Fruit fly (Drosophila melanogaster) whole organism, wandering third instar larva: ENCODE data around the gene CG3104.
A peak's percentile ranks its signal among the peaks of the same experiment; 100 is the strongest.

ENCODE experiments used
- Abd-B ChIP-seq: fragments of >200 bp; optimal IDR thresholded peaks from 2 replicates; lab custom pipeline; 2017; ENCODE audit warnings: missing biosample characterization, missing genetic modification characterization
- CG32264 ChIP-seq: fragments of 200-800 bp; sonication (Bioruptor generic); optimal IDR thresholded peaks from 2 replicates; lab custom pipeline; 2016; ENCODE audit warnings: missing biosample characterization, missing genetic modification characterization
- CG9705 ChIP-seq: fragments of 200-800 bp; sonication (Bioruptor generic); optimal IDR thresholded peaks from 2 replicates; lab custom pipeline; 2018; ENCODE audit warnings: missing biosample characterization, mild to moderate bottlenecking, missing genetic modification characterization
- CrebA ChIP-seq: fragments of 200-800 bp; sonication (Bioruptor generic); optimal IDR thresholded peaks from 2 replicates; lab custom pipeline; 2016; ENCODE audit warnings: missing biosample characterization, mild to moderate bottlenecking, missing genetic modification characterization, borderline replicate concordance
- Dfd ChIP-seq: fragments of >200 bp; optimal IDR thresholded peaks from 2 replicates; lab custom pipeline; 2017; ENCODE audit warnings: missing biosample characterization, missing genetic modification characterization
- Dif ChIP-seq: fragments of 200-275, 200-300 bp; sonication (Bioruptor generic); optimal IDR thresholded peaks from 2 replicates; lab custom pipeline; 2018; ENCODE audit warnings: missing biosample characterization, missing genetic modification characterization; ENCODE audit not compliant: partially characterized antibody
- GATAd ChIP-seq: sonication (Bioruptor generic); optimal IDR thresholded peaks from 2 replicates; lab custom pipeline; 2016; ENCODE audit warnings: missing biosample characterization, missing genetic modification characterization
- HLH106 ChIP-seq: fragments of 200-800 bp; optimal IDR thresholded peaks from 3 replicates; lab custom pipeline; 2019; ENCODE audit warnings: missing biosample characterization, mild to moderate bottlenecking, missing genetic modification characterization, moderate library complexity
- Hnf4 ChIP-seq: fragments of 200-800 bp; sonication (Bioruptor generic); optimal IDR thresholded peaks from 2 replicates; lab custom pipeline; 2016; ENCODE audit warnings: missing biosample characterization, mild to moderate bottlenecking, missing genetic modification characterization
- Hr78 ChIP-seq: fragments of >200 bp; optimal IDR thresholded peaks from 2 replicates; lab custom pipeline; 2017; ENCODE audit warnings: missing biosample characterization, missing genetic modification characterization
- Hr83 ChIP-seq: fragments of 200-300 bp; sonication (Bioruptor generic); optimal IDR thresholded peaks from 2 replicates; lab custom pipeline; 2016; ENCODE audit warnings: missing biosample characterization, mild to moderate bottlenecking, missing genetic modification characterization, moderate library complexity; ENCODE audit not compliant: poor library complexity, severe bottlenecking
- Jra ChIP-seq: sonication (Bioruptor generic); optimal IDR thresholded peaks from 2 replicates; lab custom pipeline; 2016; ENCODE audit warnings: missing biosample characterization, missing genetic modification characterization
- Mio ChIP-seq: sonication (Bioruptor generic); optimal IDR thresholded peaks from 2 replicates; lab custom pipeline; 2016; ENCODE audit warnings: missing biosample characterization, missing genetic modification characterization
- Myc ChIP-seq: fragments of >200 bp; optimal IDR thresholded peaks from 2 replicates; lab custom pipeline; 2017
- N ChIP-seq: fragments of >200 bp; optimal IDR thresholded peaks from 2 replicates; lab custom pipeline; 2018; ENCODE audit warnings: missing biosample characterization, missing external identifiers, missing genetic modification characterization
- OdsH ChIP-seq: fragments of 200-800 bp; sonication (Bioruptor generic); optimal IDR thresholded peaks from 2 replicates; lab custom pipeline; 2016; ENCODE audit warnings: missing biosample characterization, mild to moderate bottlenecking, missing genetic modification characterization
- Rel ChIP-seq, 2 experiments: fragments of 200-800 bp; sonication (Bioruptor generic) in 1 of 2; optimal IDR thresholded peaks; 2 replicates in 1 of 2; 3 replicates in 1 of 2; lab custom pipeline; 2016 to 2019; ENCODE audit warnings: mild to moderate bottlenecking in 2 of 2, missing biosample characterization in 2 of 2, missing genetic modification characterization in 2 of 2, moderate library complexity in 1 of 2
- Sp1 ChIP-seq: fragments of 200-800 bp; sonication (Bioruptor generic); optimal IDR thresholded peaks from 3 replicates; lab custom pipeline; 2019; ENCODE audit warnings: missing biosample characterization, mild to moderate bottlenecking, missing genetic modification characterization, moderate library complexity
- Vsx2 ChIP-seq: fragments of 200-300, 225-300 bp; sonication (Bioruptor generic); optimal IDR thresholded peaks from 2 replicates; lab custom pipeline; 2018; ENCODE audit warnings: missing biosample characterization, missing genetic modification characterization; ENCODE audit not compliant: partially characterized antibody
- br ChIP-seq: fragments of 200-800 bp; sonication (Bioruptor generic); optimal IDR thresholded peaks from 2 replicates; lab custom pipeline; 2016; ENCODE audit warnings: missing biosample characterization, missing genetic modification characterization
- brk ChIP-seq: fragments of 200-800 bp; sonication (Bioruptor generic); optimal IDR thresholded peaks from 2 replicates; lab custom pipeline; 2016; ENCODE audit warnings: missing biosample characterization, mild to moderate bottlenecking, missing genetic modification characterization
- dl ChIP-seq, 2 experiments: fragments of 175-275, 200-275 bp in 1 of 2; fragments of 200-275 bp in 1 of 2; sonication (Bioruptor generic); optimal IDR thresholded peaks; lab custom pipeline; 2018; ENCODE audit warnings: mild to moderate bottlenecking in 2 of 2, missing biosample characterization in 2 of 2, missing genetic modification characterization in 2 of 2, moderate library complexity in 2 of 2; ENCODE audit not compliant: partially characterized antibody in 2 of 2, insufficient read depth in 1 of 2
- dmrt93B ChIP-seq: fragments of 200-800 bp; sonication (Bioruptor generic); optimal IDR thresholded peaks from 2 replicates; lab custom pipeline; 2018; ENCODE audit warnings: missing biosample characterization, mild to moderate bottlenecking, missing genetic modification characterization
- dsf ChIP-seq: sonication (Bioruptor generic); optimal IDR thresholded peaks from 2 replicates; lab custom pipeline; 2016; ENCODE audit warnings: missing biosample characterization, missing genetic modification characterization, borderline replicate concordance
- ey ChIP-seq: fragments of 200-800 bp; sonication (Bioruptor generic); optimal IDR thresholded peaks from 2 replicates; lab custom pipeline; 2016; ENCODE audit warnings: missing biosample characterization, missing genetic modification characterization
- foxo ChIP-seq, 2 experiments: fragments of 200-800 bp; sonication (Bioruptor generic); optimal IDR thresholded peaks; 2 replicates in 1 of 2; 3 replicates in 1 of 2; lab custom pipeline; 2016 to 2017; ENCODE audit warnings: missing biosample characterization in 2 of 2, missing genetic modification characterization in 2 of 2
- fru ChIP-seq: fragments of 200-800 bp; sonication (Bioruptor generic); optimal IDR thresholded peaks from 3 replicates; lab custom pipeline; 2016; ENCODE audit warnings: missing biosample characterization, mild to moderate bottlenecking, missing genetic modification characterization
- h ChIP-seq: fragments of 200-800 bp; sonication (Bioruptor generic); optimal IDR thresholded peaks from 3 replicates; lab custom pipeline; 2016; ENCODE audit warnings: missing biosample characterization, mild to moderate bottlenecking, missing genetic modification characterization
- jim ChIP-seq: fragments of 175-275, 200-325 bp; sonication (Bioruptor generic); optimal IDR thresholded peaks from 2 replicates; lab custom pipeline; 2016; ENCODE audit warnings: missing biosample characterization, mild to moderate bottlenecking, missing genetic modification characterization
- lola ChIP-seq: fragments of >200 bp; optimal IDR thresholded peaks from 2 replicates; lab custom pipeline; 2017; ENCODE audit warnings: missing biosample characterization, missing genetic modification characterization
- pan ChIP-seq: fragments of >200 bp; optimal IDR thresholded peaks from 2 replicates; lab custom pipeline; 2017
- psq ChIP-seq: fragments of 200-800 bp; sonication (Bioruptor generic); optimal IDR thresholded peaks from 3 replicates; lab custom pipeline; 2017; ENCODE audit warnings: missing biosample characterization, mild to moderate bottlenecking, missing genetic modification characterization, moderate library complexity
- rgr ChIP-seq: fragments of 200-800 bp; sonication (Bioruptor generic); optimal IDR thresholded peaks from 3 replicates; lab custom pipeline; 2016; ENCODE audit warnings: missing biosample characterization, mild to moderate bottlenecking, missing genetic modification characterization
- sage ChIP-seq: fragments of 200-800 bp; sonication (Bioruptor generic); optimal IDR thresholded peaks from 2 replicates; lab custom pipeline; 2016; ENCODE audit warnings: missing biosample characterization, mild to moderate bottlenecking, missing genetic modification characterization
- sv ChIP-seq: fragments of 200-800 bp; sonication (Bioruptor generic); optimal IDR thresholded peaks from 3 replicates; lab custom pipeline; 2016; ENCODE audit warnings: missing biosample characterization, missing genetic modification characterization
- tai ChIP-seq: sonication (Bioruptor generic); optimal IDR thresholded peaks from 2 replicates; lab custom pipeline; 2016; ENCODE audit warnings: missing biosample characterization, missing genetic modification characterization
- usp ChIP-seq: fragments of >200 bp; optimal IDR thresholded peaks from 2 replicates; lab custom pipeline; 2017; ENCODE audit warnings: missing biosample characterization, missing genetic modification characterization
- woc ChIP-seq: sonication (Bioruptor generic); optimal IDR thresholded peaks from 2 replicates; lab custom pipeline; 2016; ENCODE audit warnings: missing biosample characterization, mild to moderate bottlenecking, missing genetic modification characterization

Gene CG3104

dm6 chr2L:2878859-2879258 is 23.3 kb upstream of the CG3104 start, which contains the start of gene RabGGTb:
Gene RabGGTb, plus strand, starts transcription at chr2L:2879112.
- TF ChIP-seq lola (GFP tag; lab: Kevin White, UChicago) (no peak), Rel (GFP tag; optimal IDR thresholded peaks at IDR 0.05; lab: Kevin White, UChicago) (no peak), Rel (tag; optimal IDR thresholded peaks at IDR 0.05; lab: Kevin White, UChicago) (peak; percentile 32), CG32264 (GFP tag; lab: Kevin White, UChicago) (no peak), ey (GFP tag; lab: Kevin White, UChicago) (peak; percentile 71), N (GFP tag; lab: Kevin White, UChicago) (no peak), woc (peak; percentile 20), sv (GFP tag; lab: Kevin White, UChicago) (peak; percentile 64), pan (lab: Kevin White, UChicago) (no peak), Myc (peak; percentile 66), br (GFP tag; lab: Kevin White, UChicago) (peak; percentile 51), OdsH (GFP tag; lab: Kevin White, UChicago) (peak; percentile 43), Abd-B (GFP tag; lab: Kevin White, UChicago) (no peak), GATAd (no peak), Sp1 (GFP tag; lab: Kevin White, UChicago) (peak; percentile 62), brk (no peak), h (peak; percentile 46), Jra (GFP tag; lab: Kevin White, UChicago) (no peak), CG9705 (GFP tag; lab: Kevin White, UChicago) (peak; percentile 6), fru (GFP tag; lab: Kevin White, UChicago) (peak; percentile 53), foxo (GFP tag; optimal IDR thresholded peaks at IDR 0.05; lab: Kevin White, UChicago) (peak in 1 of 2 experiments; percentile 81), rgr (GFP tag; lab: Kevin White, UChicago) (peak; percentile 53), Vsx2 (GFP tag; lab: Kevin White, UChicago) (no peak), dmrt93B (GFP tag; lab: Kevin White, UChicago) (no peak), HLH106 (peak; percentile 58), Hnf4 (peak; percentile 20), dsf (no peak), jim (no peak)

DNA sequence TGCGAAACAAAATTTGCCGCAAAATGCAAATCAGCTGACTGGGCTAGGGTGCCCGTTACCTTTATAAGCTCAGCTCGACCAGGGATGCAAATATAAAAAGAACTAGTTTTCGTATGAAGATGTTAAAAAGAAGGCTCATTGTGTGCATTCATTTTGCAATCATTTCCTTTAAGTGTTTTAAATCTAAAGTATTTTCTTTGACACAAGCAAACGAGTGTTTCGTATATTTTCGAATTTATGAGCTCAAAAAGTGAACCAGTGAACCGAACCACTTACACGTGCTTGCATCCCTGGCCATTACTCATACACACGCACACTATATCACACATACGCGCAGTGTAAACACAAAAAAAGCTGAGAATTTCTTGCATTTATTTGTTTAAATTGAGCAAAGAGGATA is 22.6 kb upstream of the CG3104 start, which contains the start of the genes Prx6a and Sbat:
Prx6a (minus strand) TSS at position 45 of the 400 bp plus-strand sequence.
Sbat (plus strand) TSS at position 157 of the 400 bp plus-strand sequence.
- TF ChIP-seq tai (GFP tag; lab: Kevin White, UChicago) (no peak), dl (GFP tag; optimal IDR thresholded peaks at IDR 0.05; lab: Kevin White, UChicago; ENCODE audit: insufficient read depth in 1 of 2, partially characterized antibody in 2 of 2) (no peak), fru (GFP tag; lab: Kevin White, UChicago) (peak; percentile 77), foxo (GFP tag; optimal IDR thresholded peaks at IDR 0.05; lab: Kevin White, UChicago) (peak in 1 of 2 experiments; percentile 73), br (GFP tag; lab: Kevin White, UChicago) (peak; percentile 70), rgr (GFP tag; lab: Kevin White, UChicago) (peak; percentile 79), Myc (peak; percentile 4), lola (GFP tag; lab: Kevin White, UChicago) (no peak), Abd-B (GFP tag; lab: Kevin White, UChicago) (no peak), Rel (GFP tag; optimal IDR thresholded peaks at IDR 0.05; lab: Kevin White, UChicago) (no peak), Rel (tag; optimal IDR thresholded peaks at IDR 0.05; lab: Kevin White, UChicago) (peak; percentile 63), pan (lab: Kevin White, UChicago) (no peak), h (peak; percentile 81), GATAd (no peak), CG32264 (GFP tag; lab: Kevin White, UChicago) (no peak), CrebA (GFP tag; lab: Kevin White, UChicago) (no peak), sage (no peak), dsf (no peak), OdsH (GFP tag; lab: Kevin White, UChicago) (peak; percentile 50), usp (GFP tag; lab: Kevin White, UChicago) (no peak), brk (no peak), ey (GFP tag; lab: Kevin White, UChicago) (peak; percentile 74), Sp1 (GFP tag; lab: Kevin White, UChicago) (peak; percentile 76), CG9705 (GFP tag; lab: Kevin White, UChicago) (peak; percentile 83), Hr83 (no peak), woc (peak; percentile 86), N (GFP tag; lab: Kevin White, UChicago) (no peak), sv (GFP tag; lab: Kevin White, UChicago) (no peak), dmrt93B (GFP tag; lab: Kevin White, UChicago) (peak; percentile 59), jim (no peak), psq (GFP tag; lab: Kevin White, UChicago) (peak; percentile 26), Jra (GFP tag; lab: Kevin White, UChicago) (peak; percentile 49), Hr78 (GFP tag; lab: Kevin White, UChicago) (no peak), HLH106 (peak; percentile 90), Hnf4 (peak; percentile 70), Vsx2 (GFP tag; lab: Kevin White, UChicago) (no peak), Dfd (GFP tag; lab: Kevin White, UChicago) (no peak), Mio (no peak), Dif (no peak)
